Fruit fly (Drosophila melanogaster): ENCODE results near the gene CG31274.

The CG31274 gene

DNA sequence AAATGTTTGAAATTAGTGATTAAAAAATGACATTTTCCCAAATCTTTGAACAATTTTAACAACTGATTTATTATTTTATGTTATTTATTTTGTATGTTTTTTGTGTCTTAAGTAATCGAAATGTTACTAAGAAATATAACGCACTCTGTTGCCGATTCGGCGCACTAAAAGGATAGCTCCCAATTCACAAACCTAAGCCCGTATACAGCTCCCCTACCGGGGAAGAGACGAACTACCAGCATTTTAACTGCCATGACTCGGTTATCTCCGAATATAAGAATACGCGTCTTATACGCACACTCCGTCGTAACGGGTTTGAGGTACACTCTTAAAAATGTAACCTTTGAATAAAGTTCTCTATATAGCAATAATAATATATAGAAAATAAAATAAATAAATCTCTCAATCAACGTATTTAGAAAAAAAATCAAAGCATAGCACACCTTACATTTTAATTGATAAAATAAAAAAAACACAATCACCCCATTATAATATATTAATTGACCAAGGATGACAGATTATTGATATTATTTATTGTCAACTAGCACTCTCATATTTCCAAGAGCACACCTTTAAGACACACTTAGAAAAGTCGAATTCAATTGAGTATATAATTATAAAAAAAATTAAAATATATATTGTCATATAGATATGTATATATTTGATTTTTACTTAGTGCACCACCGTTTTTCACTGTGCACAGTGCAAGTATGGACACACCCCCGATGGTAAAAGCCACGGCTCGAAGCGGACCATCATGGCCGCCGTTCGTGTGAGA is 34.9 kb upstream of the CG31274 start (continued):
- TF ChIP-seq Abd-B (GFP tag; optimal IDR thresholded peaks at IDR 0.05) (peak; percentile 90), CG2129 (GFP tag; IDR thresholded peaks at IDR 0.05; ENCODE audit: partially characterized antibody) (no peak), CG4282 (GFP tag; optimal IDR thresholded peaks at IDR 0.05) (no peak), CHES-1-like (GFP tag; optimal IDR thresholded peaks at IDR 0.05) (no peak), sens (GFP tag) (peak; percentile 89), CG2712 (tag; optimal IDR thresholded peaks at IDR 0.05) (peak; percentile 93), CG14667 (GFP tag; IDR thresholded peaks at IDR 0.05) (peak; percentile 20; the same call in 1 of the 2 replicates), Dp (GFP tag; optimal IDR thresholded peaks at IDR 0.05) (peak; percentile 13), insv (GFP tag; optimal IDR thresholded peaks at IDR 0.05) (peak in 1 of 2 experiments; percentile 71), CG3163 (GFP tag; optimal IDR thresholded peaks at IDR 0.05) (no peak), CG12659 (GFP tag; optimal IDR thresholded peaks at IDR 0.05) (peak; percentile 91), CG18262 (tag; optimal IDR thresholded peaks at IDR 0.05) (peak; percentile 97), CG1647 (GFP tag; optimal IDR thresholded peaks at IDR 0.05) (no peak), pros (GFP tag; optimal IDR thresholded peaks at IDR 0.05) (peak; percentile 4), cwo (GFP tag; optimal IDR thresholded peaks at IDR 0.05) (peak; percentile 75), CG6683 (GFP tag; optimal IDR thresholded peaks at IDR 0.05) (no peak), gro (GFP tag; optimal IDR thresholded peaks at IDR 0.05) (no peak), NC2α (GFP tag; optimal IDR thresholded peaks at IDR 0.05) (no peak), h (optimal IDR thresholded peaks at IDR 0.05) (no peak), CG9932 (GFP tag; IDR thresholded peaks at IDR 0.05) (peak; percentile 58), Opbp (GFP tag; IDR thresholded peaks at IDR 0.05; ENCODE audit: partially characterized antibody) (peak; percentile 40; the same call in 1 of the 3 replicates), Hsf (GFP tag; optimal IDR thresholded peaks at IDR 0.05) (peak; percentile 33), pho (GFP tag; optimal IDR thresholded peaks at IDR 0.05) (no peak), shn (GFP tag; optimal IDR thresholded peaks at IDR 0.05) (peak; percentile 7), D19B (GFP tag; optimal IDR thresholded peaks at IDR 0.05) (peak; percentile 59), CG14050 (GFP tag; IDR thresholded peaks at IDR 0.05) (peak; percentile 43), CG12299 (tag; optimal IDR thresholded peaks at IDR 0.05) (peak; percentile 73)

- TF ChIP-seq sc (optimal IDR thresholded peaks at IDR 0.05) (no peak), sc (GFP tag; optimal IDR thresholded peaks at IDR 0.05) (no peak), nau (GFP tag; optimal IDR thresholded peaks at IDR 0.05) (no peak), Sox102F (GFP tag; optimal IDR thresholded peaks at IDR 0.05) (no peak), H2.0 (GFP tag; IDR thresholded peaks at IDR 0.05) (no peak), ap (GFP tag; IDR thresholded peaks at IDR 0.05) (no peak), CG14050 (GFP tag; IDR thresholded peaks at IDR 0.05) (no peak), chinmo (GFP tag; IDR thresholded peaks at IDR 0.05; ENCODE audit: partially characterized antibody) (0 out of 4 replicates have a peak, but pooled peaks have one; percentile 44), unpg (GFP tag; optimal IDR thresholded peaks at IDR 0.05) (no peak), CG1602 (GFP tag; optimal IDR thresholded peaks at IDR 0.05) (no peak), CG17568 (GFP tag; optimal IDR thresholded peaks at IDR 0.05) (no peak), stc (GFP tag; IDR thresholded peaks at IDR 0.05) (no peak), CG10267 (tag; optimal IDR thresholded peaks at IDR 0.05) (no peak), CG3995 (GFP tag; optimal IDR thresholded peaks at IDR 0.05) (no peak), lbe (GFP tag; optimal IDR thresholded peaks at IDR 0.05) (no peak), CG18619 (GFP tag; optimal IDR thresholded peaks at IDR 0.05) (no peak), Hsf (GFP tag; optimal IDR thresholded peaks at IDR 0.05) (no peak), fu2 (GFP tag; optimal IDR thresholded peaks at IDR 0.05) (no peak), Hr78 (GFP tag; optimal IDR thresholded peaks at IDR 0.05) (no peak), schlank (tag; optimal IDR thresholded peaks at IDR 0.05) (no peak), ems (GFP tag; optimal IDR thresholded peaks at IDR 0.05) (no peak), CG16813 (GFP tag; IDR thresholded peaks at IDR 0.05; ENCODE audit: partially characterized antibody) (peak; percentile 22; the same call in 1 of the 3 replicates), nom (GFP tag; optimal IDR thresholded peaks at IDR 0.05) (no peak), CG15514 (GFP tag; optimal IDR thresholded peaks at IDR 0.05) (no peak), chif (GFP tag; optimal IDR thresholded peaks at IDR 0.05) (no peak)
These were observed 32.6 kb upstream of the CG31274 start for dm6 chr3R:16960219-16960618.
